Worm (Caenorhabditis elegans) whole organism, L3 larva: Measurements from ENCODE around the gene K08F9.4.

Experiments used
- hmg-11 ChIP-seq: sonication (generic microtip); optimal IDR thresholded peaks from 2 replicates; lab custom pipeline; 2016; ENCODE audit warnings: missing genetic modification characterization, missing compliant biosample characterization
- jun-1 ChIP-seq: fragments of 150-350 bp; optimal IDR thresholded peaks from 2 replicates; lab custom pipeline; 2014; ENCODE audit warnings: missing biosample characterization, missing genetic modification reagents, missing genetic modification characterization
- mdl-1 ChIP-seq: fragments of 150-350 bp; optimal IDR thresholded peaks from 2 replicates; lab custom pipeline; 2014; ENCODE audit warnings: missing biosample characterization, missing genetic modification characterization
- nhr-237 ChIP-seq: fragments of 150-350 bp; optimal IDR thresholded peaks from 2 replicates; lab custom pipeline; 2014; ENCODE audit warnings: missing biosample characterization, missing genetic modification characterization
- unc-62 ChIP-seq: fragments of 150-350 bp; sonication (generic microtip); optimal IDR thresholded peaks from 4 replicates; lab custom pipeline; 2014; ENCODE audit warnings: missing biosample characterization, missing genetic modification reagents, missing genetic modification characterization

DNA sequence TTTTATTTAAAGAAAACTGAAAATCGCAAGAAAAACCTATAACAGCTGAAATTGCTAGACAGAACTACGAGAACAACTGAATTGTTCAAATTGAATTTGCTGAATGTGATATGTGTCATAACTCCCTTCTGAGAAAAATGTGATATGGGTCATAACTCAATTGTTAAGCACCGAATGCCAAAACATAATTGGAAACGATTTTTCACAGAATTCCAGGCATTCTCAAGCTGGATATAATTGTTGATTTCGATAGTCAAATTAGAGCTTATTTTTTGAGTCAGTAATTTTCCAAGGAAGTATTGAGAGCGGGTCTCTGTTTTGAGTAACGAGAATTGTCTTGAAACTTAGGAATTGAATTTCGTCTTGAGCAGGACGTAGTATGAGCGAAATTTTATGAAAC lies 38.1 kb downstream of the K08F9.4 start:
- TF ChIP-seq mdl-1 (tag; lab: Kevin White, UChicago) (no peak), nhr-237 (tag; lab: Kevin White, UChicago) (no peak), jun-1 (tag; lab: Kevin White, UChicago) (no peak), unc-62 (GFP tag; lab: Kevin White, UChicago) (no peak), hmg-11 (no peak)
